Worm (Caenorhabditis elegans) whole organism, young adult: ENCODE measurements around the gene W01B6.6.

ENCODE experiments used
- C06A6.2 ChIP-seq: fragments of 200-800 bp; sonication (Bioruptor generic); conservative IDR thresholded peaks from 2 replicates; pipeline ENCODE4 v1.3.6; 2022; ENCODE audit warnings: missing genetic modification characterization, missing compliant biosample characterization
- ama-1 ChIP-seq, 3 experiments: fragments of 150-350 bp in 1 of 3; sonication (generic microtip) in 2 of 3; optimal IDR thresholded peaks; 2 replicates each; lab custom pipeline; 2014 to 2018; ENCODE audit warnings: missing biosample characterization in 2 of 3, missing genetic modification characterization in 2 of 3, missing genetic modification reagents in 2 of 3
- dpff-1 ChIP-seq: sonication (generic microtip); optimal IDR thresholded peaks from 2 replicates; lab custom pipeline; 2017; ENCODE audit warnings: mild to moderate bottlenecking, missing genetic modification characterization, missing compliant biosample characterization
- gei-17 ChIP-seq: fragments of 200-800 bp; sonication (Bioruptor generic); optimal IDR thresholded peaks from 2 replicates; lab custom pipeline; 2018; ENCODE audit warnings: mild to moderate bottlenecking, missing genetic modification characterization, missing compliant biosample characterization
- nhr-120 ChIP-seq: fragments of 200-800 bp; sonication (Bioruptor generic); IDR thresholded peaks from 2 replicates; pipeline ENCODE4 v1.3.6; 2022; ENCODE audit warnings: missing genetic modification characterization, missing compliant biosample characterization
- snpc-4 ChIP-seq, 5 experiments: fragments of 150-350 bp in 1 of 5; sonication (generic microtip) in 4 of 5; optimal IDR thresholded peaks; 2 replicates each; lab custom pipeline; 2014 to 2018; ENCODE audit warnings: missing genetic modification characterization in 5 of 5, missing biosample characterization in 3 of 5, antibody characterized with exemption in 2 of 5, mild to moderate bottlenecking in 2 of 5, missing compliant biosample characterization in 2 of 5, missing genotype in 2 of 5, moderate library complexity in 2 of 5, missing genetic modification reagents in 1 of 5

ce11 chrIV:10060795-10061194, 20.1 kb upstream of the W01B6.6 start:
- TF ChIP-seq ama-1 (optimal IDR thresholded peaks at IDR 0.05; lab: Kevin White, UChicago) (no peak), ama-1 (GFP tag; optimal IDR thresholded peaks at IDR 0.05; lab: Kevin White, UChicago) (no peak), nhr-120 (GFP tag; lab: Robert Waterston, UW) (no peak), gei-17 (no peak), dpff-1 (tag; lab: Kevin White, UChicago) (no peak), snpc-4 (GFP tag; optimal IDR thresholded peaks at IDR 0.05; lab: Kevin White, UChicago) (no peak), snpc-4 (tag; optimal IDR thresholded peaks at IDR 0.05; lab: Kevin White, UChicago) (no peak), C06A6.2 (no peak)
